Fruit fly (Drosophila melanogaster) Kc167 (cell line): ENCODE results near the gene CG10116.

Experiments used
- Sin3A ChIP-seq: fragments of >200 bp; optimal IDR thresholded peaks from 2 replicates; lab custom pipeline; 2018; ENCODE audit warnings: missing external identifiers
- h ChIP-seq: fragments of >200 bp; optimal IDR thresholded peaks from 3 replicates; lab custom pipeline; 2018; ENCODE audit warnings: missing external identifiers
- psq ChIP-seq: fragments of >200 bp; optimal IDR thresholded peaks from 2 replicates; lab custom pipeline; 2017; ENCODE audit warnings: missing external identifiers

DNA sequence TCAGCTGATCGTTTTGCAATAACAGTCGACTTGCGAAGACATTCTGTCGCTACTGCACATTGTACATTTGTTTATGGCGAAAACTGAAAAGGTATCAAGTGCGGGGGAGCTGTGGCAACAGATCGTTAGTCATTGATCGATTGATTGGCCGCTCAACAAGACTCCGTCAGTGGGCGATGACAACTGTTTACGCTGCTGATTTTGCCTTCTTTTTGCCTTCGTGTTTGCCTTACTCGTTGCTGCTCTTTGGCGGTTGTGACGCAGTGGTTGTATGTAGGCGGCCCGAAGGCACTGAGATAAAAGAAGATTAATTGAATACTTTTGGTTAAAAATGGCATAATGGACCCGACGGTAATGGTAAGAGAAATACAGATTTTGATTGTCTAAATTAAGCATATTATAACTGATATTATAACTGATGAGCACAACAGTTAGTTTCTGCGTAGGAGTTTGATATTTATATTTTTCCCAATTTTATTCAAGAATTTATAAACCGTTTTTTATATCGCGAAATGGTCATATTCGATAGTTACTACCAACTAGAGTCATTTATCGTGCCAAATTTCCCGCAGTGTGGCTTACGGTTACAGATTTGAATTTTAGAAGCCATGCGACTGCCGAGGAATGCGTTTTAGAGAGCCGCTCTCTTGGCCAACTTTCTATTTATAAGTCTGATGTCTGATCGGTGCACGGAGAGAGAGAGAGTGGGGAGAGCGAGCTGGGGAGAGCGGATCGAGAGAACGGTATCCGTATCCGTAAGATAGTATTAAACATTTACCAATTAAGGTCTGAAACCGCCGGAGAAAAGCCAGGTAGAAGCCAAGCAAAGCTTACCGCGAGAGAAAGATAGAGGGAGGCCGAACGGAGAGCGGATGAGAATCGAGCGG, 19.8 kb upstream of the CG10116 start:
- TF ChIP-seq psq (lab: Kevin White, UChicago) (no peak), Sin3A (lab: Kevin White, UChicago) (no peak), h (lab: Kevin White, UChicago) (no peak)
